Fruit fly (Drosophila melanogaster): Measurements from ENCODE around the gene CG3008.

dm6 chr2L:4883023-4883392 is at the start of gene CG3008, which contains the start of gene Cf2:
- TF ChIP-seq kay (GFP tag; ENCODE audit: borderline replicate concordance): no peak
- no peak for TF ChIP-seq CG33017 (tag; optimal IDR thresholded peaks at IDR 0.05)
- no peak for TF ChIP-seq Clk (GFP tag; optimal IDR thresholded peaks at IDR 0.05)
- no peak for TF ChIP-seq pad (GFP tag; optimal IDR thresholded peaks at IDR 0.05)
- no peak for TF ChIP-seq cnc (optimal IDR thresholded peaks at IDR 0.05)
- TF ChIP-seq CG7045 (GFP tag; optimal IDR thresholded peaks at IDR 0.05): no peak
- TF ChIP-seq CG1620 (GFP tag; optimal IDR thresholded peaks at IDR 0.05): no peak
- no peak for TF ChIP-seq CG14711 (tag; optimal IDR thresholded peaks at IDR 0.05)
- TF ChIP-seq toe (GFP tag; optimal IDR thresholded peaks at IDR 0.05): no peak
- no peak for TF ChIP-seq Hr96 (GFP tag; optimal IDR thresholded peaks at IDR 0.05)
- TF ChIP-seq Mnt (GFP tag; optimal IDR thresholded peaks at IDR 0.05): peak; percentile 7
- no peak for TF ChIP-seq CG5204 (GFP tag; optimal IDR thresholded peaks at IDR 0.05)
- TF ChIP-seq CG7101 (tag; optimal IDR thresholded peaks at IDR 0.05): no peak
- no peak for TF ChIP-seq bab1 (GFP tag; optimal IDR thresholded peaks at IDR 0.05)

Measured in whole organism, adult.